Worm (Caenorhabditis elegans): ENCODE data around the gene mml-1.

DNA sequence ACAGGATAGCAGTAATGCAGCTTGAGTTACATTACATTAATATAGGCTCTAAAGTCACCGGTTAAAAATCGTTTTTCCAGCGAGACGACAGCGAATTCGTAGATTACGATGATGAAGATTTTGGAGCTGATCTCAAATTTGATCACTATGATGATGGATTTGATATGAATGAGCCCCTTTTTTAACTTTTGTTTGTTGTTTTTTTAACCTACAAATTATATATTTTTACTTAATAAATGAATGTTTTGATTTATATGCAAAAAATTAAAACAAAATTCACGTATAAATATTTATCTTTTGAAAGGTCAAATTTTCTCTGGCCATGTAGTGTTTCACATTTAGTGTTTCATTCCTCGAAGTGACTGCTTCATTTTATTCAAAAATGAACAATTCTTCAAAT is 31.1 kb downstream of the mml-1 start, which contains the start of gene F08F8.6:
- TF ChIP-seq gmeb-2 (tag; optimal IDR thresholded peaks at IDR 0.05) (no peak), madf-2 (tag; optimal IDR thresholded peaks at IDR 0.05) (no peak), rnt-1 (tag; optimal IDR thresholded peaks at IDR 0.05) (no peak), mec-3 (tag; optimal IDR thresholded peaks at IDR 0.05; ENCODE audit: borderline replicate concordance) (no peak), ceh-34 (tag; optimal IDR thresholded peaks at IDR 0.05) (no peak), ceh-24 (tag; optimal IDR thresholded peaks at IDR 0.05) (no peak), pha-2 (tag; optimal IDR thresholded peaks at IDR 0.05) (no peak), nhr-11 (tag; optimal IDR thresholded peaks at IDR 0.05) (no peak), fkh-10 (GFP tag; optimal IDR thresholded peaks at IDR 0.05) (no peak), sdc-2 (tag; optimal IDR thresholded peaks at IDR 0.05) (no peak)

All from whole organism, late embryonic.